Fruit fly (Drosophila melanogaster): ENCODE data around the gene TORIP.

The TORIP gene

DNA sequence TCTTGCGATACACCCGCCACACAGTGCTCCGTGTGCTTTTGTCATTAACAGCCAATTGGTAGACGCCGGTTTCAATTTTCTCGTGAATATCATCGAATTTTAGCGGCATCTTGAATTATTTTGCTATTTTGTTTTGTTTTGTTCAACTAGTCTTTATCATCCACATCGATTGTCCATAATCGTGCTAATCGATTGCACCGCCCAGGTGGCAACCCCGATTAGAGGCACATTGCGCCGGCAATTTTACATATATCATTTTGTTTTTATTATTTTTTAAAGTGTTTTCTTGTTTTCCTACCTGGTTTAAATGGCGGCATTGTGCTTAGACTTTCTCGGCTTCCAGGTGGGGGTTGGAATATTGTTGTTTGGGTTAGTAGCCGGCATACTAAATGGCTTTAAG is 1.0 kb upstream of the TORIP start, which contains the start of gene CG34116 (continued):
- TF ChIP-seq hth (optimal IDR thresholded peaks at IDR 0.05), result no peak

- TF ChIP-seq corto (GFP tag; optimal IDR thresholded peaks at IDR 0.05), result no peak
- TF ChIP-seq zen2 (GFP tag; IDR thresholded peaks at IDR 0.05; ENCODE audit: partially characterized antibody), result peak; percentile 41; the same call in 1 of the 3 replicates
- 0 out of 2 replicates have a peak, but pooled peaks have one; percentile 29 for TF ChIP-seq CG2129 (GFP tag; IDR thresholded peaks at IDR 0.05; ENCODE audit: partially characterized antibody)
- TF ChIP-seq nom (GFP tag; optimal IDR thresholded peaks at IDR 0.05), result no peak
- TF ChIP-seq TFAM (GFP tag; optimal IDR thresholded peaks at IDR 0.05), result no peak
- peak; percentile 21 for TF ChIP-seq Ets65A (GFP tag)
- TF ChIP-seq CG32772 (GFP tag; IDR thresholded peaks at IDR 0.05), result no peak
- TF ChIP-seq Xbp1 (GFP tag; optimal IDR thresholded peaks at IDR 0.05), result no peak
- TF ChIP-seq CG9817 (tag; optimal IDR thresholded peaks at IDR 0.05), result no peak
- TF ChIP-seq CG7987 (GFP tag; optimal IDR thresholded peaks at IDR 0.05), result no peak
- TF ChIP-seq CG11456 (GFP tag; IDR thresholded peaks at IDR 0.05), result no peak
- no peak for TF ChIP-seq CG11247 (GFP tag; IDR thresholded peaks at IDR 0.05)
- TF ChIP-seq nmo (GFP tag; optimal IDR thresholded peaks at IDR 0.05), result no peak
- no peak for TF ChIP-seq chn (GFP tag; optimal IDR thresholded peaks at IDR 0.05)
- no peak for TF ChIP-seq CG6254 (GFP tag; optimal IDR thresholded peaks at IDR 0.05)
- TF ChIP-seq CG31388 (GFP tag; optimal IDR thresholded peaks at IDR 0.05), result no peak
- TF ChIP-seq CG9876 (GFP tag; optimal IDR thresholded peaks at IDR 0.05), result no peak
- TF ChIP-seq Bgb (GFP tag; IDR thresholded peaks at IDR 0.05; ENCODE audit: partially characterized antibody), result peak; percentile 42; the same call in 1 of the 2 replicates
- TF ChIP-seq amos (GFP tag; IDR thresholded peaks at IDR 0.05; ENCODE audit: partially characterized antibody), result peak; percentile 67
- TF ChIP-seq ro (GFP tag; IDR thresholded peaks at IDR 0.05), result no peak
- TF ChIP-seq CG3163 (GFP tag; optimal IDR thresholded peaks at IDR 0.05), result no peak
- TF ChIP-seq CG2875 (GFP tag; optimal IDR thresholded peaks at IDR 0.05), result no peak
- TF ChIP-seq CG13894 (tag; optimal IDR thresholded peaks at IDR 0.05), result no peak
- no peak for TF ChIP-seq dati (GFP tag; IDR thresholded peaks at IDR 0.05)
- TF ChIP-seq CG1529 (GFP tag; optimal IDR thresholded peaks at IDR 0.05), result no peak
- no peak for TF ChIP-seq CG7271 (tag; optimal IDR thresholded peaks at IDR 0.05)
- TF ChIP-seq CG13123 (GFP tag; optimal IDR thresholded peaks at IDR 0.05), result no peak
- TF ChIP-seq inv (GFP tag; IDR thresholded peaks at IDR 0.05; ENCODE audit: partially characterized antibody), result peak; percentile 44
- TF ChIP-seq CG12769 (tag; optimal IDR thresholded peaks at IDR 0.05), result no peak
- TF ChIP-seq CG3281 (GFP tag; optimal IDR thresholded peaks at IDR 0.05), result no peak
- no peak for TF ChIP-seq CG10462 (GFP tag; optimal IDR thresholded peaks at IDR 0.05)
- no peak for TF ChIP-seq Dfd (GFP tag; optimal IDR thresholded peaks at IDR 0.05)
- TF ChIP-seq CG8765 (GFP tag; IDR thresholded peaks at IDR 0.05), result no peak
- peak; percentile 13; the same call in 1 of the 2 replicates for TF ChIP-seq E2f2 (GFP tag; IDR thresholded peaks at IDR 0.05)
- TF ChIP-seq CG34376 (GFP tag; optimal IDR thresholded peaks at IDR 0.05), result no peak
- no peak for TF ChIP-seq Dip3 (GFP tag; optimal IDR thresholded peaks at IDR 0.05)
- TF ChIP-seq bsh (GFP tag; optimal IDR thresholded peaks at IDR 0.05), result no peak
- peak; percentile 59 for TF ChIP-seq CG13287 (GFP tag; IDR thresholded peaks at IDR 0.05; ENCODE audit: partially characterized antibody)
- no peak for TF ChIP-seq pfk (GFP tag; optimal IDR thresholded peaks at IDR 0.05)
- peak; percentile 56 for TF ChIP-seq Dref (GFP tag; IDR thresholded peaks at IDR 0.05)
- TF ChIP-seq twi (tag; optimal IDR thresholded peaks at IDR 0.05), result no peak
- no peak for TF ChIP-seq klu (GFP tag; IDR thresholded peaks at IDR 0.05)
- no peak for TF ChIP-seq Meics (GFP tag; optimal IDR thresholded peaks at IDR 0.05)
- TF ChIP-seq lola (GFP tag; optimal IDR thresholded peaks at IDR 0.05), result no peak
- TF ChIP-seq slp2 (GFP tag; optimal IDR thresholded peaks at IDR 0.05), result no peak
- TF ChIP-seq Dbx (GFP tag; IDR thresholded peaks at IDR 0.05), result no peak
- TF ChIP-seq lbe (GFP tag; optimal IDR thresholded peaks at IDR 0.05), result peak; percentile 27
- TF ChIP-seq Hmr (GFP tag; optimal IDR thresholded peaks at IDR 0.05), result no peak
Measured at dm6 chr3L:19801105-19801504, 3.8 kb downstream of the TORIP start, which contains the start of gene CG14102. Gene CG14102 (minus strand): TSS chr3L:19801291.
